Fruit fly (Drosophila melanogaster): ENCODE results near the gene PH4alphaMP.

PH4alphaMP gene

dm6 chr3R:30526799-30527465 lies 31.0 kb upstream of the PH4alphaMP start, which contains the start of gene jdp (continued):
- TF ChIP-seq Hr38 (GFP tag; optimal IDR thresholded peaks at IDR 0.05) (no peak), cyc (GFP tag; optimal IDR thresholded peaks at IDR 0.05) (no peak), achi (GFP tag; optimal IDR thresholded peaks at IDR 0.05) (no peak), CG34406 (GFP tag; optimal IDR thresholded peaks at IDR 0.05) (no peak), Gug (GFP tag; IDR thresholded peaks at IDR 0.05) (no peak), net (GFP tag; optimal IDR thresholded peaks at IDR 0.05) (no peak), Eip93F (GFP tag; optimal IDR thresholded peaks at IDR 0.05) (no peak), Blimp-1 (GFP tag; optimal IDR thresholded peaks at IDR 0.05) (peak; percentile 79), CG8319 (GFP tag; optimal IDR thresholded peaks at IDR 0.05) (no peak), Ets21C (GFP tag; optimal IDR thresholded peaks at IDR 0.05) (no peak), Smox (GFP tag; optimal IDR thresholded peaks at IDR 0.05) (no peak), CG11902 (GFP tag; optimal IDR thresholded peaks at IDR 0.05) (no peak), eg (GFP tag; IDR thresholded peaks at IDR 0.05) (peak; percentile 69; the same call in 2 of the 3 replicates), lz (GFP tag; optimal IDR thresholded peaks at IDR 0.05) (no peak), CG7368 (GFP tag; optimal IDR thresholded peaks at IDR 0.05) (no peak), fkh (GFP tag; optimal IDR thresholded peaks at IDR 0.05) (no peak), Sox102F (GFP tag; optimal IDR thresholded peaks at IDR 0.05) (no peak), salr (GFP tag; optimal IDR thresholded peaks at IDR 0.05) (no peak), CG32006 (GFP tag; optimal IDR thresholded peaks at IDR 0.05) (no peak), Sox15 (GFP tag; optimal IDR thresholded peaks at IDR 0.05) (no peak), CG9139 (GFP tag; optimal IDR thresholded peaks at IDR 0.05) (peak; percentile 24)

dm6 chr3R:30525629-30526028 lies 29.7 kb upstream of the PH4alphaMP start:
- TF ChIP-seq CG6163 (GFP tag; IDR thresholded peaks at IDR 0.05) (peak; percentile 69), Lpt (GFP tag; optimal IDR thresholded peaks at IDR 0.05) (no peak), eg (GFP tag; IDR thresholded peaks at IDR 0.05) (peak; percentile 54; the same call in 1 of the 3 replicates), CG3032 (tag; optimal IDR thresholded peaks at IDR 0.05) (no peak), Sox15 (GFP tag; optimal IDR thresholded peaks at IDR 0.05) (no peak), CG32006 (GFP tag; optimal IDR thresholded peaks at IDR 0.05) (peak; percentile 27), spab (GFP tag; optimal IDR thresholded peaks at IDR 0.05) (no peak), CG8119 (GFP tag; IDR thresholded peaks at IDR 0.05) (peak; percentile 31; the same call in 1 of the 3 replicates)

dm6 chr3R:30518274-30518873 lies 22.4 kb upstream of the PH4alphaMP start:
- TF ChIP-seq Lpt (GFP tag; optimal IDR thresholded peaks at IDR 0.05) (no peak), Eip78C (GFP tag) (no peak), net (GFP tag; optimal IDR thresholded peaks at IDR 0.05) (no peak), dac (GFP tag; optimal IDR thresholded peaks at IDR 0.05) (no peak), CG16779 (tag; optimal IDR thresholded peaks at IDR 0.05) (no peak), Sox14 (GFP tag; optimal IDR thresholded peaks at IDR 0.05) (no peak), CG10631 (GFP tag; optimal IDR thresholded peaks at IDR 0.05) (no peak), Gug (GFP tag; IDR thresholded peaks at IDR 0.05) (no peak), CG15336 (GFP tag; IDR thresholded peaks at IDR 0.05) (no peak)

- TF ChIP-seq svp (GFP tag) (peak; percentile 1), CG34406 (GFP tag; optimal IDR thresholded peaks at IDR 0.05) (no peak)
Measured at dm6 chr3R:30514255-30514827, 18.4 kb upstream of the PH4alphaMP start, which contains the start of the genes CG31524 and CG9698. Gene CG31524, minus strand, starts transcription at chr3R:30514355. Gene CG9698, plus strand, starts transcription at chr3R:30514777.
